Worm (Caenorhabditis elegans) whole organism, dauer: ENCODE measurements around the gene cblc-1.
"Not testable (repeated sequence)": the region's sequence is repeated elsewhere in the genome, so short reads cannot be mapped to it uniquely, and the experiment has no call there.

Experiments used
- unc-62 ChIP-seq: sonication (generic microtip); optimal IDR thresholded peaks from 2 replicates; lab custom pipeline; 2017; ENCODE audit warnings: missing biosample characterization, missing genetic modification reagents, missing genetic modification characterization

Gene cblc-1

DNA sequence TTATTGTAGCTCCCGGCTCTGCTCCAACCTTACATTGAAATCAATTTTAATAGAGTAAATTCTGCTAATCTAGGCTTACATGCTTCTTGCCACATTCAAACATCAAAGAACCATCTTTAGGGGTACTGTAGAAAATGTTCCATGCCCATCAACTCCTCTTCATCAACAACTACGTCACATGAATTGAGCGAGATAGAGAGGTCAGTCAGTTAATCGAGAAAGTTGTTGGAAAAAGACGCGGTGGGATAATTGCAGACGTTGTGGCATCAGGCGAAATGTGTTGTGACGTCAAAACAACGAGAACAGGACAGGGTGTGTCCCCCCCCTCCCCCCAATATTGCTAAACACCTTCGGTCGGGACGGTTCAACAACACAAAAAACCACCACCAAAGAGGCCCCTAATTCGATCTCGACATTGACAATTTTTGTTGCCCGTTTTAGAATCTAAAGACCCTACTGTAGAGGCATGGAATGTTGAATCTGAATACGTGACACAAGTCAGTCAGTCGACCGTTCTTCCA, 22.4 kb downstream of the cblc-1 start:
- TF ChIP-seq unc-62 (GFP tag; lab: Kevin White, UChicago) = no peak

- not testable (repeated sequence) for TF ChIP-seq unc-62 (GFP tag; lab: Kevin White, UChicago)
Observed at ce11 chrII:4916462-4916861, 24.5 kb downstream of the cblc-1 start, which contains the start of gene msp-31. TSS of gene msp-31 (minus strand) at chrII:4916562.

- TF ChIP-seq unc-62 (GFP tag; lab: Kevin White, UChicago) = no peak
Observed at ce11 chrII:4915572-4915971, 25.4 kb downstream of the cblc-1 start.

DNA sequence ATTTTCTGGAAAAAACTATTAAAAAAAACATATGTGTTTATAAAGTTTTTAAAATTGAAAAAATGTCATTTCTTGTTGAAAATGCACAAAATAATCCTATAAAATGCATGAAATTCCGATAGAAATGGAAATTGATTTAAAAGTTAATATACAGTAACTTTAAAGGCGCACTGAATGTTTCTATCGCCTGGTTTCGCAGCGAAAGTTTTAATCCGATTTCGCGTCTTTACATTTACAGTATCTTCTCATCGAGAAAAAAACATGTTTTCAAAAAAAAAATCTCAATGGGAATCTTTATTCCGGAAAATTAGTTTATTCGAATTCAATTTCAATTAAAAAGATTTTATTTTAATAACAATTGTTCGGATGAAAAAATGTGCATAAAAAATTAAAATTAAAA, 26.7 kb downstream of the cblc-1 start, which contains the start of gene R05F9.11:
R05F9.11 (minus strand) TSS at position 5 of the 400 bp plus-strand sequence.
- TF ChIP-seq unc-62 (GFP tag; lab: Kevin White, UChicago) = no peak

DNA sequence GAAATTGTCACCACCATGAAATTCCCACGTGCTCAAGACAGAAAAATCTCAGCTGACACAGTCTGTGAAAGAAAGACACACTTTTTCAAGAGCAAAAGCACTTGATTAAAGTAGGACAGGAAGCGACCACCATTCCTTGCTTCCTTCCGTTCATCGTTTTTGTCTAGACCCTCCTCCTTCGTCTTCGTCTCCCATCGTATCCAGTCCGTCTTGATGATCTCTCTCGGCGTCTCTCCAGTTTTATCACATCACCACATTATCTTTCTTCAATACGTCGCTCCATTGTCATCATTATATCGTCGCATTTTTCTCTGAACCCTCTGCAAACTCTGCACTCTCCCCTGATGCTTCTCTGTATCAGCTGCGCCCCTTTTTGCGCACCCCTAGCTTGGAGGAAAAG, 32.8 kb downstream of the cblc-1 start:
- TF ChIP-seq unc-62 (GFP tag; lab: Kevin White, UChicago) = no peak

DNA sequence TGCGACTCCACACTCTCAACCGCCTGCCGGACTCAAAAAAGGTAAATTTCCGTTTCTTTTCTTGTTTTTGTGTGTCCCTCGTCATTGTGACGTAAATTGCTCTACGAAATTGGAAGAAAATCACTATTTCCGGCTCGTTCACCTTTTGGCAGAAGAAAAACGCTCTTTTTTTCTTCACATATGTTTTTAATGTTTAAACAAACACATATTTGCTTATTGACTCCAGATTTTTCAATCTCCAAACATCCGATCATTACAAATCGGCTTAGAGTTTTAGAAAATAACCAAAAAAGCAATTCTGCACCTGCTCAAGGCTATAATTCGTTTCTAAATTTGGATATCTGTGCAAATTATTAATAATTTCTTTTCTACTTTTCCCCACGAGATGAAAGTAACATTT, 35.1 kb downstream of the cblc-1 start:
- TF ChIP-seq unc-62 (GFP tag; lab: Kevin White, UChicago) = no peak

- TF ChIP-seq unc-62 (GFP tag; lab: Kevin White, UChicago) = no peak
Observed at ce11 chrII:4905331-4905730, 35.6 kb downstream of the cblc-1 start.

DNA sequence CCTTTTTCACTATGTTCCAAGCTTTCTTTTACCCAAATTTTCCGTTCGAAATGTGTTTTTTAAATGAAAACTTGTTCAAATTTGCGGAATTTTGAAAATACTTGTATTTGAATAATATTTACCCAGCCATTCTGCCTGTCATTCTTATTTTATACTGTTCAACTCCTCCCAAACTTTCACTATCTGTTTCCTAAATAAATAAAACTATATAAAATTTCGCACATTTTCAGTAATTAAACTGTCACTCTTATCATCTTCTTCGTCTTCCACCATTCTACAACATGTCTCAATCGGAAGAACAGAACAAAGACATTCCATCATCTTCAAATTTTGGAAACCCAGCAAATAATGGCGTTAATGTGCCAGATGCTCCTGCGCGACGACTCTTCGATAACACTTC, 36.2 kb downstream of the cblc-1 start, which contains the start of gene btbd-10:
btbd-10 (plus strand) TSS at position 231 of the 400 bp plus-strand sequence.
- TF ChIP-seq unc-62 (GFP tag; lab: Kevin White, UChicago) = no peak

ce11 chrII:4904277-4904676, 36.7 kb downstream of the cblc-1 start:
- no peak for TF ChIP-seq unc-62 (GFP tag; lab: Kevin White, UChicago)

ce11 chrII:4903696-4904095, 37.3 kb downstream of the cblc-1 start, which contains the start of gene sgt-1:
TSS of gene sgt-1 (minus strand) at chrII:4903796.
- TF ChIP-seq unc-62 (GFP tag; lab: Kevin White, UChicago) = not testable (repeated sequence)

- no peak for TF ChIP-seq unc-62 (GFP tag; lab: Kevin White, UChicago)
Observed at ce11 chrII:4902035-4902434, 38.9 kb downstream of the cblc-1 start, which contains the start of gene R05F9.9. TSS of gene R05F9.9 (minus strand) at chrII:4902100.

DNA sequence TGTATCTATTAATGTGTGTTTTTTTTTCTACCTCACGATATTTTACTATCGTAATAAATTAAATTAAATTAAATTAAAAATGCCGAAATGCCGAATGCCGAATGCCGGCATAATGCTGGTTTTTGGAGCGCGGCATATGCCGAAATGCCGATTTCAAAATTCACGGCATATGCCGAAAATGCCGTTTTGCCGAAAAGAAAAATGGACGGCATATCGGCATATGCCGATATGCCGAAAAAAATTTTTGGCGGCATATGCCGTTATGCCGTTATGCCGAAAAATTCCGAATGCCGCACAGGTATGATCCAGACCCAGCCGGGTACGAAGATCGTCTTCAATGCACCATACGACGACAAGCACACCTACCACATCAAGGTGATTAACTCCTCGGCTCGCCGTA, 42.4 kb downstream of the cblc-1 start, which contains the start of gene msp-32:
msp-32 (plus strand) TSS at position 301 of the 400 bp plus-strand sequence.
- not testable (repeated sequence) for TF ChIP-seq unc-62 (GFP tag; lab: Kevin White, UChicago)

DNA sequence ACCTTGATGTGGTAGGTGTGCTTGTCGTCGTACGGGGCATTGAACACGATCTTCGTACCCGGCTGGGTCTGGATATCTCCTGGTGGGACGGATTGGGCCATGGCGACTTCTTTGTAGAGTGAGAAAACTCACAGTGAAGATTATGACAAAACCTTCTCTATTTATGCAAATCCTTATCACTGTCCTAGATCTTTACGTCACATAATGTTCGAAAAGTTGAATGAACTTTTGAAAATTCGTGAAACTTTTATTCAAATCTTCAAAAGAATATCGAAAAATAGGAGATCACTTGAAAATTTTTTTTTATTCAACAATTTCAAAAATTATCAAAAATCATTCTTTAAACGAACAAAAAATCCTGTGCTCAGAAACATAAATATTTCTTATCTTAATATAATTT, 48.4 kb downstream of the cblc-1 start, which contains the start of gene msp-33:
msp-33 (minus strand) TSS at position 101 of the 400 bp plus-strand sequence.
- no peak for TF ChIP-seq unc-62 (GFP tag; lab: Kevin White, UChicago)

- TF ChIP-seq unc-62 (GFP tag; lab: Kevin White, UChicago) = no peak
Observed at ce11 chrII:4891012-4891775, 49.8 kb downstream of the cblc-1 start, which contains the start of gene gst-9. TSS of gene gst-9 (plus strand) at chrII:4891585.
